Worm (Caenorhabditis elegans) whole organism, L4 larva: ENCODE data around the gene F35D11.1.

ENCODE experiments used
- ama-1 ChIP-seq: fragments of 150-350 bp; optimal IDR thresholded peaks from 2 replicates; lab custom pipeline; 2014; ENCODE audit warnings: inconsistent platforms, mixed read lengths
- ces-1 ChIP-seq: fragments of 150-350 bp; sonication (generic microtip); optimal IDR thresholded peaks from 4 replicates; lab custom pipeline; 2014; ENCODE audit warnings: missing biosample characterization, missing genetic modification reagents, missing genetic modification characterization
- lin-13 ChIP-seq: fragments of 150-350 bp; optimal IDR thresholded peaks from 2 replicates; lab custom pipeline; 2014; ENCODE audit warnings: missing biosample characterization, missing genetic modification reagents, missing genetic modification characterization

DNA sequence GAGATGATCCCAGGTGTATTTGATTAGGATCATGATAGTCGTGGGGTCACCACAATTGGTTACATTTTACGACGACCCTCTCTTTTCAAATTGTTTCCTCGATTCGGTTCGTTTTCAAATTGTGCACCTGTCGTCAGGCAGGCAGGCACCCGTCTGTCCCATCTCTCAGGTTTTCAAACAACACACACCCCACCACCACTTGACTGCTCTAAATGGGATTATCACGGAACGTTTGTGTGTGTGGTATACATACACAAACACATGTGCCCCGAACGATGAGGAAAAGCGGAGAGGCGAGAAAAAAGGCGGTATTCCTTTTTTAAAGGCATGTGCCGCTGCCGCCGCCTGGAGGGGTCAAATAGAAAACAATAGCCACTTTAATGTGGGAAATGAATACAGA lies 41.4 kb upstream of the F35D11.1 start:
- TF ChIP-seq lin-13 (GFP tag; lab: Kevin White, UChicago), result no peak
- no peak for TF ChIP-seq ama-1 (lab: Kevin White, UChicago)
- TF ChIP-seq ces-1 (GFP tag; lab: Kevin White, UChicago), result no peak
